Fruit fly (Drosophila melanogaster): ENCODE results near the gene Pgant4.
A peak's percentile ranks its signal among the peaks of the same experiment; 100 is the strongest.

Pgant4 gene

dm6 chr2L:3478034-3478880 lies 5.9 kb downstream of the Pgant4 start, which contains the start of gene Thor (continued):
- no peak for TF ChIP-seq CG30020 (tag; optimal IDR thresholded peaks at IDR 0.05)
- no peak for TF ChIP-seq Sin3A (optimal IDR thresholded peaks at IDR 0.05)
- peak; percentile 71 for TF ChIP-seq Nf-YC (tag; optimal IDR thresholded peaks at IDR 0.05)
- TF ChIP-seq CG31365 (tag; optimal IDR thresholded peaks at IDR 0.05) = peak; percentile 46
- no peak for TF ChIP-seq vnd (GFP tag; IDR thresholded peaks at IDR 0.05; ENCODE audit: partially characterized antibody)
- TF ChIP-seq Ptx1 (GFP tag; IDR thresholded peaks at IDR 0.05) = no peak
- TF ChIP-seq ro (GFP tag; IDR thresholded peaks at IDR 0.05) = no peak
- TF ChIP-seq CG30403 (GFP tag; optimal IDR thresholded peaks at IDR 0.05) = peak; percentile 26
- TF ChIP-seq org-1 (GFP tag; optimal IDR thresholded peaks at IDR 0.05) = peak; percentile 70
- no peak for TF ChIP-seq CG12942 (GFP tag; optimal IDR thresholded peaks at IDR 0.05)
- TF ChIP-seq gt (GFP tag; IDR thresholded peaks at IDR 0.05) = no peak; the same call in 1 of the 2 replicates
- TF ChIP-seq esg (GFP tag; conservative IDR thresholded peaks at IDR 0.05) = no peak
- peak; percentile 63 for TF ChIP-seq tup (GFP tag; optimal IDR thresholded peaks at IDR 0.05)
- peak; percentile 69 for TF ChIP-seq CG17359 (tag; optimal IDR thresholded peaks at IDR 0.05)
- peak; percentile 14; the same call in 1 of the 2 replicates for TF ChIP-seq CG10959 (GFP tag; IDR thresholded peaks at IDR 0.05)
- TF ChIP-seq tll (GFP tag; optimal IDR thresholded peaks at IDR 0.05) = no peak
- TF ChIP-seq insv (GFP tag; optimal IDR thresholded peaks at IDR 0.05) = peak in 1 of 2 experiments; percentile 25
- peak; percentile 7 for TF ChIP-seq CG12104 (GFP tag; optimal IDR thresholded peaks at IDR 0.05)
- peak; percentile 59 for TF ChIP-seq Vsx1 (GFP tag; optimal IDR thresholded peaks at IDR 0.05)
- TF ChIP-seq eve (GFP tag; optimal IDR thresholded peaks at IDR 0.05) = no peak
- TF ChIP-seq CG18764 (GFP tag; optimal IDR thresholded peaks at IDR 0.05) = peak; percentile 52
- TF ChIP-seq HmgZ (tag; optimal IDR thresholded peaks at IDR 0.05) = peak; percentile 80
- no peak for TF ChIP-seq CG2116 (GFP tag; optimal IDR thresholded peaks at IDR 0.05)
- peak; percentile 44 for TF ChIP-seq CG4707 (GFP tag; optimal IDR thresholded peaks at IDR 0.05)
- peak; percentile 81 for TF ChIP-seq aop (GFP tag; IDR thresholded peaks at IDR 0.05)
- TF ChIP-seq amos (GFP tag; IDR thresholded peaks at IDR 0.05; ENCODE audit: partially characterized antibody) = peak; percentile 57; the same call in 1 of the 2 replicates
- peak; percentile 76 for TF ChIP-seq CG1024 (GFP tag; IDR thresholded peaks at IDR 0.05)
- TF ChIP-seq tna (GFP tag; IDR thresholded peaks at IDR 0.05; ENCODE audit: partially characterized antibody) = peak; percentile 73; the same call in 1 of the 2 replicates
- TF ChIP-seq Lpt (GFP tag; optimal IDR thresholded peaks at IDR 0.05) = no peak
- peak; percentile 68 for TF ChIP-seq pros (GFP tag; optimal IDR thresholded peaks at IDR 0.05)
- TF ChIP-seq TFAM (GFP tag; optimal IDR thresholded peaks at IDR 0.05) = no peak
- no peak for TF ChIP-seq cad (GFP tag; optimal IDR thresholded peaks at IDR 0.05)
- peak; percentile 46; the same call in 1 of the 2 replicates for TF ChIP-seq CG3847 (GFP tag; IDR thresholded peaks at IDR 0.05)
- TF ChIP-seq CG6175 (GFP tag; IDR thresholded peaks at IDR 0.05) = peak; percentile 75
- TF ChIP-seq chinmo (GFP tag; IDR thresholded peaks at IDR 0.05; ENCODE audit: partially characterized antibody) = peak; percentile 98; the same call in 3 of the 4 replicates
- TF ChIP-seq gsb (GFP tag; IDR thresholded peaks at IDR 0.05) = peak; percentile 68
- peak; percentile 78 for TF ChIP-seq bbx (GFP tag; IDR thresholded peaks at IDR 0.05; ENCODE audit: partially characterized antibody)
- peak; percentile 62 for TF ChIP-seq CG6765 (GFP tag; optimal IDR thresholded peaks at IDR 0.05)
- TF ChIP-seq ATbp (GFP tag; optimal IDR thresholded peaks at IDR 0.05) = peak; percentile 74
- no peak for TF ChIP-seq pan (optimal IDR thresholded peaks at IDR 0.05)
- peak in 1 of 2 experiments; percentile 57 for TF ChIP-seq pan (GFP tag; optimal IDR thresholded peaks at IDR 0.05 in 1 of 2, IDR thresholded peaks at IDR 0.05 in 1 of 2)
- TF ChIP-seq Taf1 (GFP tag; IDR thresholded peaks at IDR 0.05) = 0 out of 2 replicates have a peak, but pooled peaks have one; percentile 46
- peak; percentile 66 for TF ChIP-seq CG2875 (GFP tag; optimal IDR thresholded peaks at IDR 0.05)
- TF ChIP-seq CG15073 (GFP tag; optimal IDR thresholded peaks at IDR 0.05) = no peak
- no peak for TF ChIP-seq D19B (GFP tag; optimal IDR thresholded peaks at IDR 0.05)
- peak; percentile 22 for TF ChIP-seq CG9609 (GFP tag; optimal IDR thresholded peaks at IDR 0.05)
- TF ChIP-seq emc (GFP tag; optimal IDR thresholded peaks at IDR 0.05) = peak; percentile 25
- TF ChIP-seq Doc3 (GFP tag; IDR thresholded peaks at IDR 0.05; ENCODE audit: partially characterized antibody) = no peak
